Fruit fly (Drosophila melanogaster) whole organism, embryonic: ENCODE results near the gene Tpr2.

Experiments used
- Bteb2 ChIP-seq: fragments of 200-800 bp; sonication (Bioruptor generic); optimal IDR thresholded peaks from 2 replicates; lab custom pipeline; 2016; ENCODE audit warnings: missing biosample characterization, missing genetic modification characterization
- CG11504 ChIP-seq: fragments of 200-800 bp; sonication (Bioruptor generic); optimal IDR thresholded peaks from 3 replicates; lab custom pipeline; 2019; ENCODE audit warnings: missing biosample characterization, mild to moderate bottlenecking, missing genetic modification characterization, moderate library complexity
- CG12071 ChIP-seq: fragments of 200-800 bp; sonication (Bioruptor generic); optimal IDR thresholded peaks from 3 replicates; lab custom pipeline; 2018; ENCODE audit warnings: missing biosample characterization, mild to moderate bottlenecking, missing genetic modification characterization
- CG12942 ChIP-seq: fragments of 200-800 bp; sonication (Bioruptor generic); optimal IDR thresholded peaks from 3 replicates; lab custom pipeline; 2016; ENCODE audit warnings: missing biosample characterization, missing genetic modification characterization
- CG13775 ChIP-seq: fragments of 200-800 bp; sonication (Bioruptor generic); optimal IDR thresholded peaks from 3 replicates; lab custom pipeline; 2017; ENCODE audit warnings: missing biosample characterization, mild to moderate bottlenecking, missing genetic modification characterization
- CG15269 ChIP-seq: fragments of 200-800 bp; sonication (Bioruptor generic); optimal IDR thresholded peaks from 2 replicates; lab custom pipeline; 2018; ENCODE audit warnings: missing biosample characterization, mild to moderate bottlenecking, missing genetic modification characterization, moderate library complexity
- CG15514 ChIP-seq: fragments of 200-800 bp; sonication (Bioruptor generic); optimal IDR thresholded peaks from 3 replicates; lab custom pipeline; 2017; ENCODE audit warnings: missing biosample characterization, missing genetic modification characterization, mild to moderate bottlenecking, moderate library complexity, missing genetic modification reagents
- CG1603 ChIP-seq: fragments of 200-800 bp; sonication (Bioruptor generic); optimal IDR thresholded peaks from 2 replicates; lab custom pipeline; 2019; ENCODE audit warnings: missing biosample characterization, mild to moderate bottlenecking, missing genetic modification characterization, moderate library complexity
- CG16779 ChIP-seq: fragments of 200-800 bp; sonication (Bioruptor generic); IDR thresholded peaks from 2 replicates; pipeline ENCODE4 v1.3.6; 2022; ENCODE audit warnings: missing biosample characterization, missing genetic modification characterization
- CG17912 ChIP-seq: fragments of 200-800 bp; sonication (Bioruptor generic); optimal IDR thresholded peaks from 2 replicates; lab custom pipeline; 2018; ENCODE audit warnings: missing biosample characterization, mild to moderate bottlenecking, missing genetic modification characterization
- CG1832 ChIP-seq: fragments of 200-800 bp; sonication (Bioruptor generic); optimal IDR thresholded peaks from 2 replicates; lab custom pipeline; 2017; ENCODE audit warnings: missing biosample characterization, mild to moderate bottlenecking, missing genetic modification characterization, inconsistent platforms
- CG18476 ChIP-seq: fragments of 200-800 bp; sonication (Bioruptor generic); optimal IDR thresholded peaks from 2 replicates; lab custom pipeline; 2016; ENCODE audit warnings: missing biosample characterization, mild to moderate bottlenecking, missing genetic modification characterization
- CG3065 ChIP-seq: fragments of 200-800 bp; sonication (Bioruptor generic); optimal IDR thresholded peaks from 2 replicates; lab custom pipeline; 2016; ENCODE audit warnings: missing biosample characterization, missing genetic modification characterization
- CG32767 ChIP-seq: fragments of 200-800 bp; sonication (Bioruptor generic); IDR thresholded peaks from 2 replicates; pipeline ENCODE4 v1.3.6; 2022; ENCODE audit warnings: missing biosample characterization, missing genetic modification characterization
- CG34376 ChIP-seq: fragments of 200-800 bp; sonication (Bioruptor generic); optimal IDR thresholded peaks from 2 replicates; lab custom pipeline; 2018; ENCODE audit warnings: missing biosample characterization, mild to moderate bottlenecking, missing genetic modification characterization
- CG34422 ChIP-seq: fragments of 200-800 bp; sonication (Bioruptor generic); IDR thresholded peaks from 3 replicates; pipeline ENCODE4 v1.3.6; 2022; ENCODE audit warnings: missing biosample characterization, missing genetic modification characterization
- CG4730 ChIP-seq: fragments of 200-800 bp; sonication (Bioruptor generic); IDR thresholded peaks from 2 replicates; pipeline ENCODE4 v1.3.6; 2022; ENCODE audit warnings: missing biosample characterization, missing genetic modification characterization
- CG5245 ChIP-seq: fragments of 200-800 bp; sonication (Bioruptor generic); optimal IDR thresholded peaks from 3 replicates; lab custom pipeline; 2016; ENCODE audit warnings: missing biosample characterization, missing genetic modification characterization
- CG6689 ChIP-seq: fragments of 200-800 bp; sonication (Bioruptor generic); IDR thresholded peaks from 2 replicates; pipeline ENCODE4 v1.3.6; 2022; ENCODE audit warnings: missing biosample characterization, missing genetic modification characterization
- CG7745 ChIP-seq: fragments of 200-800 bp; sonication (Bioruptor generic); optimal IDR thresholded peaks from 2 replicates; lab custom pipeline; 2018; ENCODE audit warnings: missing biosample characterization, mild to moderate bottlenecking, missing genetic modification characterization, moderate library complexity
- CG9817 ChIP-seq: fragments of 200-800 bp; sonication (Bioruptor generic); optimal IDR thresholded peaks from 2 replicates; lab custom pipeline; 2018; ENCODE audit warnings: missing biosample characterization, mild to moderate bottlenecking, missing genetic modification characterization, moderate library complexity
- CG9932 ChIP-seq: fragments of 200-800 bp; sonication (Bioruptor generic); IDR thresholded peaks from 2 replicates; pipeline ENCODE4 v1.3.6; 2022; ENCODE audit warnings: missing biosample characterization, missing genetic modification characterization
- CTCF ChIP-seq: fragments of 200-800 bp; sonication (Bioruptor generic); optimal IDR thresholded peaks from 2 replicates; lab custom pipeline; 2017; ENCODE audit warnings: missing biosample characterization, mild to moderate bottlenecking, missing genetic modification characterization, moderate library complexity
- Camta ChIP-seq: fragments of 200-800 bp; sonication (Bioruptor generic); optimal IDR thresholded peaks from 2 replicates; lab custom pipeline; 2016; ENCODE audit warnings: missing biosample characterization, missing genetic modification characterization
- CkIIα-i1 ChIP-seq: fragments of 200-800 bp; sonication (Bioruptor generic); IDR thresholded peaks from 2 replicates; pipeline ENCODE4 v1.3.6; 2022; ENCODE audit warnings: missing biosample characterization, missing genetic modification characterization
- Dbx ChIP-seq: fragments of 200-800 bp; sonication (Bioruptor generic); IDR thresholded peaks from 3 replicates; pipeline ENCODE4 v1.3.6; 2022; ENCODE audit warnings: missing biosample characterization, missing genetic modification characterization
- Dip2 ChIP-seq: fragments of 200-800 bp; sonication (Bioruptor generic); IDR thresholded peaks from 2 replicates; pipeline ENCODE4 v1.3.6; 2022; ENCODE audit warnings: missing biosample characterization, missing genetic modification characterization
- Dp ChIP-seq: fragments of 200-800 bp; sonication (Bioruptor generic); optimal IDR thresholded peaks from 2 replicates; lab custom pipeline; 2018; ENCODE audit warnings: missing biosample characterization, mild to moderate bottlenecking, missing genetic modification characterization, moderate library complexity
- Drgx ChIP-seq: fragments of 200-800 bp; sonication (Bioruptor generic); IDR thresholded peaks from 2 replicates; pipeline ENCODE4 v1.3.6; 2022; ENCODE audit warnings: missing biosample characterization, missing genetic modification characterization
- Ets97D ChIP-seq: fragments of 200-800 bp; sonication (Bioruptor generic); optimal IDR thresholded peaks from 3 replicates; lab custom pipeline; 2016; ENCODE audit warnings: missing biosample characterization, missing genetic modification characterization
- Hsf ChIP-seq: fragments of 200-800 bp; sonication (Bioruptor generic); optimal IDR thresholded peaks from 3 replicates; lab custom pipeline; 2016; ENCODE audit warnings: missing biosample characterization, missing genetic modification characterization
- Jarid2 ChIP-seq: fragments of 200-800 bp; sonication (Bioruptor generic); optimal IDR thresholded peaks from 3 replicates; lab custom pipeline; 2017; ENCODE audit warnings: mild to moderate bottlenecking, missing biosample characterization, missing genetic modification reagents, missing genetic modification characterization
- Nf-YA ChIP-seq: fragments of 200-800 bp; sonication (Bioruptor generic); IDR thresholded peaks from 2 replicates; pipeline ENCODE4 v1.3.6; 2022; ENCODE audit warnings: missing biosample characterization, missing genetic modification characterization
- Poxn ChIP-seq: fragments of 200-800 bp; sonication (Bioruptor generic); IDR thresholded peaks from 2 replicates; pipeline ENCODE4 v1.3.6; 2022; ENCODE audit warnings: missing biosample characterization, missing genetic modification characterization
- Side ChIP-seq: fragments of 200-800 bp; sonication (Bioruptor generic); optimal IDR thresholded peaks from 2 replicates; lab custom pipeline; 2016; ENCODE audit warnings: missing biosample characterization, missing genetic modification characterization
- Taf1 ChIP-seq: fragments of 200-800 bp; sonication (Bioruptor generic); IDR thresholded peaks from 2 replicates; pipeline ENCODE4 v1.3.6; 2022; ENCODE audit warnings: missing biosample characterization, missing genetic modification characterization
- Trl ChIP-seq, 3 experiments: fragments of >200 bp in 2 of 3; fragments of 200-800 bp in 1 of 3; sonication (Bioruptor generic) in 1 of 3; optimal IDR thresholded peaks; 2 replicates in 1 of 3; 3 replicates in 2 of 3; lab custom pipeline; 2016 to 2017; ENCODE audit warnings: missing biosample characterization in 1 of 3, missing genetic modification characterization in 1 of 3
- Vsx1 ChIP-seq: fragments of 200-800 bp; sonication (Bioruptor generic); optimal IDR thresholded peaks from 2 replicates; lab custom pipeline; 2017; ENCODE audit warnings: missing biosample characterization, mild to moderate bottlenecking, missing genetic modification characterization, missing genetic modification reagents
- bigmax ChIP-seq: fragments of 200-800 bp; sonication (Bioruptor generic); optimal IDR thresholded peaks from 2 replicates; lab custom pipeline; 2018; ENCODE audit warnings: missing biosample characterization, mild to moderate bottlenecking, missing genetic modification characterization
- dan ChIP-seq: fragments of 200-800 bp; sonication (Bioruptor generic); IDR thresholded peaks from 2 replicates; pipeline ENCODE4 v1.3.6; 2022; ENCODE audit warnings: missing biosample characterization, missing genetic modification characterization
- esg ChIP-seq: fragments of 200-800 bp; sonication (Bioruptor generic); conservative IDR thresholded peaks from 2 replicates; pipeline ENCODE4 v1.3.6; 2022; ENCODE audit warnings: missing biosample characterization, missing genetic modification characterization
- ewg ChIP-seq: fragments of 200-800 bp; sonication (Bioruptor generic); optimal IDR thresholded peaks from 3 replicates; lab custom pipeline; 2017; ENCODE audit warnings: mild to moderate bottlenecking, missing biosample characterization, missing genetic modification reagents, missing genetic modification characterization
- kah ChIP-seq: fragments of 200-800 bp; sonication (Bioruptor generic); optimal IDR thresholded peaks from 2 replicates; lab custom pipeline; 2018; ENCODE audit warnings: missing biosample characterization, mild to moderate bottlenecking, missing genetic modification characterization
- lab ChIP-seq: fragments of 200-800 bp; sonication (Bioruptor generic); optimal IDR thresholded peaks from 3 replicates; lab custom pipeline; 2017; ENCODE audit warnings: missing biosample characterization, missing genetic modification characterization, mild to moderate bottlenecking, moderate library complexity, missing genetic modification reagents
- maf-S ChIP-seq: fragments of 200-800 bp; sonication (Bioruptor generic); optimal IDR thresholded peaks from 2 replicates; lab custom pipeline; 2016; ENCODE audit warnings: missing biosample characterization, missing genetic modification characterization
- odd ChIP-seq: fragments of 200-800 bp; sonication (Bioruptor generic); optimal IDR thresholded peaks from 2 replicates; lab custom pipeline; 2017; ENCODE audit warnings: missing biosample characterization, mild to moderate bottlenecking, missing genetic modification characterization
- pfk ChIP-seq: fragments of 200-800 bp; sonication (Bioruptor generic); optimal IDR thresholded peaks from 2 replicates; lab custom pipeline; 2018; ENCODE audit warnings: missing biosample characterization, mild to moderate bottlenecking, missing genetic modification characterization, moderate library complexity
- pita ChIP-seq: fragments of 200-800 bp; sonication (Bioruptor generic); optimal IDR thresholded peaks from 2 replicates; lab custom pipeline; 2017; ENCODE audit warnings: missing biosample characterization, mild to moderate bottlenecking, missing genetic modification characterization
- sna ChIP-seq: fragments of 200-800 bp; sonication (Bioruptor generic); IDR thresholded peaks from 2 replicates; pipeline ENCODE4 v1.3.6; 2022; ENCODE audit warnings: missing biosample characterization, missing genetic modification characterization; ENCODE audit not compliant: partially characterized antibody
- wdn ChIP-seq: fragments of 200-800 bp; sonication (Bioruptor generic); IDR thresholded peaks from 2 replicates; pipeline ENCODE4 v1.3.6; 2022; ENCODE audit warnings: missing biosample characterization, missing genetic modification characterization
- z ChIP-seq: fragments of 200-800 bp; sonication (Bioruptor generic); IDR thresholded peaks from 3 replicates; pipeline ENCODE4 v1.3.6; 2022; ENCODE audit warnings: missing biosample characterization, missing genetic modification characterization

Gene Tpr2

DNA sequence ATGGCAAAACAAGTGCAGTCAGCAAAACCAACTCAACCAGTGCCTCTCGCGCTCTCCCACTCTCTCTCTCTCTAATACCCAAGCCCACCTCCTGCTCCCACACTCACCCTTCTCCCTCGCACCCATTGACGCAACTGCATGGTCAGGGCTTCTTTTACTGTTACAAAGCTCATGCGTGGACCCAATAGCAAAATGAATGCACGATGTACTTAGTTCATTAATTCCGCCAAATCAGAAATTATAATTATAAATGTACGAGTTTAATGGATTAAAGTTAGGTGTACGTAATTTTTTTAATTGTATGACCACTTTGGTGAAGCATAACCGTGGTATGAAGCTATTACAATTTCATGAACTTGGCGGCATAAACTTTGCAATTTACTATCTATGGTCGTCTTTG is 54.4 kb downstream of the Tpr2 start (continued):
- TF ChIP-seq ewg (GFP tag; lab: Kevin White, UChicago) (peak; percentile 51), CG9932 (GFP tag; lab: Robert Waterston, UW) (peak; percentile 44), CG15269 (peak; percentile 74), Nf-YA (GFP tag; lab: Robert Waterston, UW) (peak; percentile 63), bigmax (GFP tag; lab: Kevin White, UChicago) (no peak), Side (GFP tag; lab: Kevin White, UChicago) (peak; percentile 25), wdn (GFP tag; lab: Robert Waterston, UW) (no peak), CTCF (GFP tag; lab: Kevin White, UChicago) (no peak), CG17912 (GFP tag; lab: Kevin White, UChicago) (no peak), Drgx (GFP tag; lab: Robert Waterston, UW) (peak; percentile 97), CG6689 (GFP tag; lab: Robert Waterston, UW) (peak; percentile 68), CG5245 (GFP tag; lab: Kevin White, UChicago) (peak; percentile 12), pita (GFP tag; lab: Kevin White, UChicago) (no peak), CG12942 (GFP tag; lab: Kevin White, UChicago) (no peak), CG11504 (tag; lab: Kevin White, UChicago) (peak; percentile 83), kah (GFP tag; lab: Kevin White, UChicago) (peak; percentile 30), CG32767 (GFP tag; lab: Robert Waterston, UW) (peak; percentile 54; the same call in 1 of the 2 replicates), CG15514 (GFP tag; lab: Kevin White, UChicago) (peak; percentile 68), sna (no peak), Trl (optimal IDR thresholded peaks at IDR 0.05; lab: Kevin White, UChicago) (peak; percentile 67 to 68), Trl (GFP tag; optimal IDR thresholded peaks at IDR 0.05; lab: Kevin White, UChicago) (peak; percentile 11), CG9817 (tag; lab: Kevin White, UChicago) (peak; percentile 57), Taf1 (no peak), CG4730 (GFP tag; lab: Robert Waterston, UW) (no peak), odd (GFP tag; lab: Kevin White, UChicago) (peak; percentile 51), CG12071 (GFP tag; lab: Kevin White, UChicago) (peak; percentile 65), Camta (GFP tag; lab: Kevin White, UChicago) (peak; percentile 25), lab (peak; percentile 89), CG18476 (peak; percentile 60), CG13775 (GFP tag; lab: Kevin White, UChicago) (peak; percentile 30), maf-S (GFP tag; lab: Kevin White, UChicago) (peak; percentile 9), dan (no peak), CG34422 (GFP tag; lab: Robert Waterston, UW) (no peak), Dbx (GFP tag; lab: Robert Waterston, UW) (peak; percentile 71; the same call in 2 of the 3 replicates), Hsf (peak; percentile 61), CG3065 (GFP tag; lab: Kevin White, UChicago) (no peak), CG1603 (peak; percentile 65), Jarid2 (GFP tag; lab: Kevin White, UChicago) (peak; percentile 39), Bteb2 (GFP tag; lab: Kevin White, UChicago) (no peak), esg (GFP tag; lab: Robert Waterston, UW) (peak; percentile 54; the same call in 1 of the 2 replicates), CG34376 (GFP tag; lab: Kevin White, UChicago) (peak; percentile 46), CkIIα-i1 (GFP tag; lab: Robert Waterston, UW) (no peak), pfk (no peak), Dip2 (no peak), Ets97D (GFP tag; lab: Kevin White, UChicago) (peak; percentile 3), CG7745 (tag; lab: Kevin White, UChicago) (no peak), Poxn (GFP tag; lab: Robert Waterston, UW) (no peak), z (GFP tag; lab: Robert Waterston, UW) (peak; percentile 83), Dp (GFP tag; lab: Kevin White, UChicago) (no peak), Vsx1 (peak; percentile 53), CG16779 (0 out of 2 replicates have a peak, but pooled peaks have one; percentile 36), CG1832 (GFP tag; lab: Kevin White, UChicago) (peak; percentile 33)
